Fruit fly (Drosophila melanogaster) Kc167 (cell line): ENCODE data around the gene Acsx1R.

Source experiments
- Myc ChIP-seq: fragments of >200 bp; optimal IDR thresholded peaks from 2 replicates; lab custom pipeline; 2017; ENCODE audit warnings: missing external identifiers
- ttk ChIP-seq: sonication (Bioruptor generic); optimal IDR thresholded peaks from 2 replicates; lab custom pipeline; 2017; ENCODE audit warnings: missing external identifiers

- no peak for TF ChIP-seq Myc (lab: Kevin White, UChicago)
- TF ChIP-seq ttk (lab: Kevin White, UChicago), result no peak
Measured at dm6 chr3R:19777180-19777579, at the start of gene Acsx1R.
